Fruit fly (Drosophila melanogaster): ENCODE data around the gene phol.

dm6 chr3L:9490432-9490831 is 34.4 kb upstream of the phol start:
- no peak for TF ChIP-seq gl (tag; optimal IDR thresholded peaks at IDR 0.05)
- TF ChIP-seq EcR (GFP tag; optimal IDR thresholded peaks at IDR 0.05): no peak
- no peak for TF ChIP-seq CG9948 (tag; optimal IDR thresholded peaks at IDR 0.05)
- TF ChIP-seq CG10348 (GFP tag; IDR thresholded peaks at IDR 0.05): no peak
- no peak for TF ChIP-seq CG8301 (tag; optimal IDR thresholded peaks at IDR 0.05)
- TF ChIP-seq CG34367 (tag; optimal IDR thresholded peaks at IDR 0.05): no peak
- TF ChIP-seq CG32121 (GFP tag; IDR thresholded peaks at IDR 0.05): no peak
- TF ChIP-seq CG12605 (GFP tag; IDR thresholded peaks at IDR 0.05): no peak
- no peak for TF ChIP-seq Ets98B (GFP tag; IDR thresholded peaks at IDR 0.05)
- TF ChIP-seq CG13204 (GFP tag; optimal IDR thresholded peaks at IDR 0.05): no peak

Measured in whole organism, pupa.